Fruit fly (Drosophila melanogaster): ENCODE results near the gene P58IPK.
A peak's percentile ranks its signal among the peaks of the same experiment; 100 is the strongest.

Gene P58IPK

DNA sequence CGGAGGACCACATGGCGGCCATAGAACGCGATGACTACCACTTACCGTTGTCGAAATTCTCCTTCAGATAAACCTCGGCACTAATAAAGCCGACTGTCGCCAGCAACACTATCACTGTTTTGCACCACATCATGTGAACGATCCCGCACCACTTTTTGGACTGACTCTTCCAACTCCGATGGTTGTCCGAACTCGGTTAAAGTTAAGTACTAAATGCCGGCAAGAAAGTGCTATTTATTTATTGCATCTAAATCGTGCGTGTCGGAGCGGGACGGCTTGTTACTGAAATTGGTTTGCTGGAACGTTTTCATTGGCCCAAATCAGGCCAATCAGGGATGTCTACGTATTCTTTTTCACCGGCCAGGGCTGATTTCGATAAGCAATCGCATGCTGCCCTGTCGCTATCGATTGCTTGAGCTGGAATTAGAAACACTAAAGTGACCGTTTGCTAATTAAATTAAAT lies 43.9 kb downstream of the P58IPK start, which contains the start of gene Calr (continued):
- TF ChIP-seq dmrt93B (GFP tag; optimal IDR thresholded peaks at IDR 0.05) (no peak), rgr (GFP tag; optimal IDR thresholded peaks at IDR 0.05) (peak; percentile 64)

- no peak for TF ChIP-seq Rel (GFP tag; optimal IDR thresholded peaks at IDR 0.05)
- TF ChIP-seq Rel (tag; optimal IDR thresholded peaks at IDR 0.05): peak; percentile 48
- TF ChIP-seq Sp1 (GFP tag; optimal IDR thresholded peaks at IDR 0.05): no peak
Observed at dm6 chr3R:9631564-9631963, 44.8 kb downstream of the P58IPK start, which contains the start of gene SpdS. TSS of gene SpdS (plus strand) at chr3R:9631641.

dm6 chr3R:9632110-9632921 lies 45.6 kb downstream of the P58IPK start:
- TF ChIP-seq ey (GFP tag; optimal IDR thresholded peaks at IDR 0.05): no peak
- TF ChIP-seq dl (GFP tag; optimal IDR thresholded peaks at IDR 0.05; ENCODE audit: insufficient read depth in 1 of 2, partially characterized antibody in 2 of 2): no peak
- no peak for TF ChIP-seq dmrt93B (GFP tag; optimal IDR thresholded peaks at IDR 0.05)
- no peak for TF ChIP-seq h (GFP tag; optimal IDR thresholded peaks at IDR 0.05)
- TF ChIP-seq woc (GFP tag; optimal IDR thresholded peaks at IDR 0.05): no peak
- TF ChIP-seq Mio (GFP tag; optimal IDR thresholded peaks at IDR 0.05): no peak
- TF ChIP-seq Hr78 (GFP tag; optimal IDR thresholded peaks at IDR 0.05): no peak
- no peak for TF ChIP-seq HLH106 (tag; optimal IDR thresholded peaks at IDR 0.05)
- TF ChIP-seq foxo (GFP tag; optimal IDR thresholded peaks at IDR 0.05): no peak
- no peak for TF ChIP-seq Hnf4 (GFP tag; optimal IDR thresholded peaks at IDR 0.05)

DNA sequence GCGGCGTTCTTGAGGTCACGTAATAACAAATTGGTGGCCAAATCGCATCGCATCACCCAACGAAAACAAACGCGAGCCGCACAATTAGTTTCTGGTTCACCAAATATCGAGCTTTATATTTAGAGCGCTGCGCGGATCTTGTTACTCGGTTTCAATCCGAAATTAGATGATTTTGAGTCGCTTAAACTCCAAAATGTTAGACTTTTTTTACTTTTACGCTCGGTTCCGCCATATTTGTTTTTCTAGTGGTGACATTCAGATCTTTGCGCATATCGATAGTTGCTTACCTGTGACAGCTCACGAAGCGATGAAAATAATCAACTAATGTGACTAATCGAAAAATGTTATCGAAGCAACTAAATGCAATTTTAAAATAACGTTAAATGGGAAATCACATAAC lies 50.6 kb downstream of the P58IPK start, which contains the start of gene Scm:
TSS of gene Scm (minus strand) at position 251 of the 400 bp plus-strand sequence.
- TF ChIP-seq rgr (GFP tag; optimal IDR thresholded peaks at IDR 0.05) (peak; percentile 48), dsf (GFP tag; optimal IDR thresholded peaks at IDR 0.05; ENCODE audit: borderline replicate concordance) (no peak), GATAd (GFP tag; optimal IDR thresholded peaks at IDR 0.05) (no peak), dmrt93B (GFP tag; optimal IDR thresholded peaks at IDR 0.05) (no peak), sage (GFP tag; optimal IDR thresholded peaks at IDR 0.05) (no peak), usp (GFP tag; optimal IDR thresholded peaks at IDR 0.05) (no peak), HLH106 (tag; optimal IDR thresholded peaks at IDR 0.05) (no peak), Rel (GFP tag; optimal IDR thresholded peaks at IDR 0.05) (no peak), Rel (tag; optimal IDR thresholded peaks at IDR 0.05) (peak; percentile 94), dl (GFP tag; optimal IDR thresholded peaks at IDR 0.05; ENCODE audit: insufficient read depth in 1 of 2, partially characterized antibody in 2 of 2) (no peak)

- no peak for TF ChIP-seq fru (GFP tag; optimal IDR thresholded peaks at IDR 0.05)
- no peak for TF ChIP-seq Rel (GFP tag; optimal IDR thresholded peaks at IDR 0.05)
- TF ChIP-seq Rel (tag; optimal IDR thresholded peaks at IDR 0.05): no peak
- no peak for TF ChIP-seq usp (GFP tag; optimal IDR thresholded peaks at IDR 0.05)
- no peak for TF ChIP-seq Hr83 (GFP tag; optimal IDR thresholded peaks at IDR 0.05; ENCODE audit: poor library complexity, severe bottlenecking)
- TF ChIP-seq Hnf4 (GFP tag; optimal IDR thresholded peaks at IDR 0.05): no peak
- TF ChIP-seq ey (GFP tag; optimal IDR thresholded peaks at IDR 0.05): no peak
- no peak for TF ChIP-seq Vsx2 (GFP tag; optimal IDR thresholded peaks at IDR 0.05; ENCODE audit: partially characterized antibody)
- TF ChIP-seq Myc (optimal IDR thresholded peaks at IDR 0.05): no peak
- TF ChIP-seq h (GFP tag; optimal IDR thresholded peaks at IDR 0.05): no peak
- no peak for TF ChIP-seq sage (GFP tag; optimal IDR thresholded peaks at IDR 0.05)
- no peak for TF ChIP-seq Dfd (GFP tag; optimal IDR thresholded peaks at IDR 0.05)
- TF ChIP-seq HLH106 (tag; optimal IDR thresholded peaks at IDR 0.05): no peak
- no peak for TF ChIP-seq Sp1 (GFP tag; optimal IDR thresholded peaks at IDR 0.05)
- TF ChIP-seq OdsH (GFP tag; optimal IDR thresholded peaks at IDR 0.05): no peak
- no peak for TF ChIP-seq N (GFP tag; optimal IDR thresholded peaks at IDR 0.05)
- no peak for TF ChIP-seq Jra (GFP tag; optimal IDR thresholded peaks at IDR 0.05)
Observed at dm6 chr3R:9637882-9638281, 51.1 kb downstream of the P58IPK start, which contains the start of gene Dh44. TSS of gene Dh44 (plus strand) at chr3R:9638182.
